Fruit fly (Drosophila melanogaster): ENCODE data around the gene Ptpa.

DNA sequence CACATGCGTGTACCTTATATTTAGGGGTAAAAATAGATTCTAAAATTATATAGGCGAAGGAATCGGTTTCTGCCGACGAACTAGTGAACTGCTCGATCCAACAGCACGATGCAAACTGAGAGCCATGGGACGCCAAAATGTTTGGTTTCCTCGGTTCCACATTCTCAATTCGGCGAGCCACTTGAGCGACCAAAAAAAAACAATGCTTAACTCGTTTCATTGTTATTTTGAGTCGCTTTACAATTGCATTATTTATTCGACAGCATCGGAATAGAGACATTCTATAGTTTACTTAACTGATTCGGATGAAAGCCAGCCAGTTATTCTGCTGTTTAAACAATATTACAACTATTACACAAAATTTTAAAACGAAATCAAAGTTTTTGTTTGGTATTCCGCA lies 1.2 kb upstream of the Ptpa start, which contains the start of gene CG15412:
- TF ChIP-seq CG4282 (GFP tag; optimal IDR thresholded peaks at IDR 0.05) (no peak), Aef1 (GFP tag; IDR thresholded peaks at IDR 0.05) (no peak), tll (GFP tag; optimal IDR thresholded peaks at IDR 0.05) (no peak), chm (GFP tag; IDR thresholded peaks at IDR 0.05) (no peak), CG8924 (tag; optimal IDR thresholded peaks at IDR 0.05) (no peak), CG7839 (tag; optimal IDR thresholded peaks at IDR 0.05) (no peak), CG8478 (optimal IDR thresholded peaks at IDR 0.05) (no peak), vfl (GFP tag; optimal IDR thresholded peaks at IDR 0.05) (no peak), CG9609 (GFP tag; optimal IDR thresholded peaks at IDR 0.05) (no peak), gsb-n (tag; optimal IDR thresholded peaks at IDR 0.05) (no peak), HLH3B (GFP tag; IDR thresholded peaks at IDR 0.05) (no peak), aop (GFP tag; IDR thresholded peaks at IDR 0.05) (no peak)
